Fruit fly (Drosophila melanogaster) whole organism, embryonic: ENCODE measurements around the gene Doc2.
A peak's percentile ranks its signal among the peaks of the same experiment; 100 is the strongest.

Source experiments
- CG10462 ChIP-seq: fragments of 200-800 bp; sonication (Bioruptor generic); optimal IDR thresholded peaks from 2 replicates; lab custom pipeline; 2016; ENCODE audit warnings: missing biosample characterization, missing genetic modification characterization
- CG11695 ChIP-seq: fragments of 200-800 bp; sonication (Bioruptor generic); IDR thresholded peaks from 3 replicates; pipeline ENCODE4 v1.3.6; 2022; ENCODE audit warnings: missing biosample characterization, missing genetic modification characterization
- CG12219 ChIP-seq: fragments of 200-800 bp; sonication (Bioruptor generic); optimal IDR thresholded peaks from 3 replicates; lab custom pipeline; 2018; ENCODE audit warnings: missing biosample characterization, mild to moderate bottlenecking, missing genetic modification characterization
- CG1602 ChIP-seq: fragments of 200-800 bp; sonication (Bioruptor generic); optimal IDR thresholded peaks from 3 replicates; lab custom pipeline; 2016; ENCODE audit warnings: missing biosample characterization, missing genetic modification characterization
- CG16813 ChIP-seq: fragments of 200-800 bp; sonication (Bioruptor generic); IDR thresholded peaks from 3 replicates; pipeline ENCODE4 v1.3.6; 2022; ENCODE audit warnings: missing biosample characterization, missing genetic modification characterization; ENCODE audit not compliant: partially characterized antibody
- CG17385 ChIP-seq: fragments of 200-800 bp; sonication (Bioruptor generic); optimal IDR thresholded peaks from 3 replicates; lab custom pipeline; 2018; ENCODE audit warnings: missing biosample characterization, mild to moderate bottlenecking, missing genetic modification characterization
- CG17612 ChIP-seq: fragments of 200-800 bp; sonication (Bioruptor generic); IDR thresholded peaks from 2 replicates; pipeline ENCODE4 v1.3.6; 2022; ENCODE audit warnings: missing biosample characterization, missing genetic modification characterization
- CG17829 ChIP-seq: fragments of 200-800 bp; optimal IDR thresholded peaks from 2 replicates; lab custom pipeline; 2019; ENCODE audit warnings: missing biosample characterization, mild to moderate bottlenecking, missing genetic modification characterization, moderate library complexity
- CG17912 ChIP-seq: fragments of 200-800 bp; sonication (Bioruptor generic); optimal IDR thresholded peaks from 2 replicates; lab custom pipeline; 2018; ENCODE audit warnings: missing biosample characterization, mild to moderate bottlenecking, missing genetic modification characterization
- CG3065 ChIP-seq: fragments of 200-800 bp; sonication (Bioruptor generic); optimal IDR thresholded peaks from 2 replicates; lab custom pipeline; 2016; ENCODE audit warnings: missing biosample characterization, missing genetic modification characterization
- CG33213 ChIP-seq: fragments of 200-800 bp; sonication (Bioruptor generic); optimal IDR thresholded peaks from 3 replicates; lab custom pipeline; 2016; ENCODE audit warnings: missing biosample characterization, missing genetic modification characterization
- CG43689 ChIP-seq: fragments of 200-800 bp; sonication (Bioruptor generic); IDR thresholded peaks from 2 replicates; pipeline ENCODE4 v1.3.6; 2022; ENCODE audit warnings: missing biosample characterization, missing genetic modification characterization
- CG4424 ChIP-seq: fragments of 200-800 bp; sonication (Bioruptor generic); optimal IDR thresholded peaks from 3 replicates; lab custom pipeline; 2016; ENCODE audit warnings: missing biosample characterization, missing genetic modification characterization
- CG9932 ChIP-seq: fragments of 200-800 bp; sonication (Bioruptor generic); IDR thresholded peaks from 2 replicates; pipeline ENCODE4 v1.3.6; 2022; ENCODE audit warnings: missing biosample characterization, missing genetic modification characterization
- D ChIP-seq, 2 experiments: fragments of 200-800 bp in 1 of 2; fragments of >200 bp in 1 of 2; sonication (Bioruptor generic) in 1 of 2; optimal IDR thresholded peaks; 2 replicates in 1 of 2; 3 replicates in 1 of 2; lab custom pipeline; 2017; ENCODE audit warnings: mild to moderate bottlenecking in 1 of 2, missing biosample characterization in 1 of 2, missing genetic modification characterization in 1 of 2, missing genetic modification reagents in 1 of 2
- Fer3 ChIP-seq: fragments of 200-800 bp; sonication (Bioruptor generic); optimal IDR thresholded peaks from 2 replicates; lab custom pipeline; 2018; ENCODE audit warnings: missing biosample characterization, mild to moderate bottlenecking, missing genetic modification characterization, moderate library complexity
- HLHmδ ChIP-seq: fragments of 200-800 bp; sonication (Bioruptor generic); optimal IDR thresholded peaks from 2 replicates; lab custom pipeline; 2018; ENCODE audit warnings: missing biosample characterization, mild to moderate bottlenecking, missing genetic modification characterization, moderate library complexity
- Hmx ChIP-seq: fragments of 200-800 bp; sonication (Bioruptor generic); optimal IDR thresholded peaks from 2 replicates; lab custom pipeline; 2016; ENCODE audit warnings: missing biosample characterization, missing genetic modification characterization
- Jarid2 ChIP-seq: fragments of 200-800 bp; sonication (Bioruptor generic); optimal IDR thresholded peaks from 3 replicates; lab custom pipeline; 2017; ENCODE audit warnings: mild to moderate bottlenecking, missing biosample characterization, missing genetic modification reagents, missing genetic modification characterization
- Nf-YC ChIP-seq: fragments of 200-800 bp; optimal IDR thresholded peaks from 3 replicates; lab custom pipeline; 2019; ENCODE audit warnings: missing biosample characterization, mild to moderate bottlenecking, missing genetic modification characterization, moderate library complexity
- Pdp1 ChIP-seq, 2 experiments: fragments of 200-800 bp; sonication (Bioruptor generic); optimal IDR thresholded peaks; 3 replicates each; lab custom pipeline; 2016; ENCODE audit warnings: missing biosample characterization in 2 of 2, missing genetic modification characterization in 2 of 2, mild to moderate bottlenecking in 1 of 2, moderate library complexity in 1 of 2
- TFAM ChIP-seq: fragments of 200-800 bp; sonication (Bioruptor generic); optimal IDR thresholded peaks from 2 replicates; lab custom pipeline; 2017; ENCODE audit warnings: missing biosample characterization, missing genetic modification characterization, inconsistent platforms
- Vsx1 ChIP-seq: fragments of 200-800 bp; sonication (Bioruptor generic); optimal IDR thresholded peaks from 2 replicates; lab custom pipeline; 2017; ENCODE audit warnings: missing biosample characterization, mild to moderate bottlenecking, missing genetic modification characterization, missing genetic modification reagents
- abd-A ChIP-seq: fragments of 200-800 bp; sonication (Bioruptor generic); optimal IDR thresholded peaks from 3 replicates; lab custom pipeline; 2019; ENCODE audit warnings: missing biosample characterization, mild to moderate bottlenecking, missing genetic modification characterization, moderate library complexity
- ash1 ChIP-seq: fragments of 200-800 bp; sonication (Bioruptor generic); optimal IDR thresholded peaks from 2 replicates; lab custom pipeline; 2018; ENCODE audit warnings: missing biosample characterization, mild to moderate bottlenecking, missing genetic modification characterization
- btn ChIP-seq: fragments of 200-800 bp; sonication (Bioruptor generic); optimal IDR thresholded peaks from 2 replicates; lab custom pipeline; 2016; ENCODE audit warnings: missing biosample characterization, missing genetic modification characterization
- chm ChIP-seq: fragments of 200-800 bp; sonication (Bioruptor generic); IDR thresholded peaks from 2 replicates; pipeline ENCODE4 v1.3.6; 2022; ENCODE audit warnings: missing biosample characterization, missing genetic modification characterization
- crol ChIP-seq: fragments of 200-800 bp; sonication (Bioruptor generic); IDR thresholded peaks from 2 replicates; pipeline ENCODE4 v1.3.6; 2022; ENCODE audit warnings: missing biosample characterization, missing genetic modification characterization
- ind ChIP-seq: fragments of 200-800 bp; sonication (Bioruptor generic); optimal IDR thresholded peaks from 3 replicates; lab custom pipeline; 2016; ENCODE audit warnings: missing biosample characterization, missing genetic modification characterization
- klu ChIP-seq: fragments of 200-800 bp; sonication (Bioruptor generic); IDR thresholded peaks from 2 replicates; pipeline ENCODE4 v1.3.6; 2022; ENCODE audit warnings: missing biosample characterization, missing genetic modification characterization
- nau ChIP-seq: fragments of 200-800 bp; sonication (Bioruptor generic); optimal IDR thresholded peaks from 3 replicates; lab custom pipeline; 2017; ENCODE audit warnings: missing biosample characterization, mild to moderate bottlenecking, missing genetic modification characterization, missing genetic modification reagents
- pita ChIP-seq: fragments of 200-800 bp; sonication (Bioruptor generic); optimal IDR thresholded peaks from 2 replicates; lab custom pipeline; 2017; ENCODE audit warnings: missing biosample characterization, mild to moderate bottlenecking, missing genetic modification characterization
- prd ChIP-seq, 3 experiments: fragments of >200 bp in 2 of 3; fragments of 200-800 bp in 1 of 3; sonication (Bioruptor generic) in 1 of 3; optimal IDR thresholded peaks in 2 of 3; IDR thresholded peaks in 1 of 3; 2 replicates in 2 of 3; 3 replicates in 1 of 3; pipeline versions ENCODE4 v1.3.6 to Lab custom; 2017 to 2022; ENCODE audit warnings: missing biosample characterization in 1 of 3, missing genetic modification characterization in 1 of 3
- pum ChIP-seq: fragments of 200-800 bp; sonication (Bioruptor generic); optimal IDR thresholded peaks from 2 replicates; lab custom pipeline; 2016; ENCODE audit warnings: missing biosample characterization, missing genetic modification characterization
- ro ChIP-seq: fragments of 200-800 bp; sonication (Bioruptor generic); IDR thresholded peaks from 2 replicates; pipeline ENCODE4 v1.3.6; 2022; ENCODE audit warnings: missing biosample characterization, missing genetic modification characterization
- sd ChIP-seq: fragments of 200-800 bp; sonication (Bioruptor generic); optimal IDR thresholded peaks from 3 replicates; lab custom pipeline; 2018; ENCODE audit warnings: missing biosample characterization, mild to moderate bottlenecking, missing genetic modification characterization, moderate library complexity
- tio ChIP-seq: fragments of 200-800 bp; sonication (Bioruptor generic); optimal IDR thresholded peaks from 2 replicates; lab custom pipeline; 2017; ENCODE audit warnings: missing biosample characterization, missing genetic modification characterization, inconsistent platforms
- ttk ChIP-seq: fragments of 200-800 bp; sonication (Bioruptor generic); IDR thresholded peaks from 2 replicates; pipeline ENCODE4 v2.1.2; 2022; ENCODE audit warnings: missing biosample characterization, missing genetic modification characterization
- twi ChIP-seq: fragments of 200-800 bp; optimal IDR thresholded peaks from 2 replicates; lab custom pipeline; 2019; ENCODE audit warnings: missing biosample characterization, mild to moderate bottlenecking, missing genetic modification characterization, moderate library complexity
- vfl ChIP-seq: fragments of 200-800 bp; sonication (Bioruptor generic); optimal IDR thresholded peaks from 2 replicates; lab custom pipeline; 2016; ENCODE audit warnings: missing biosample characterization, missing genetic modification characterization
- z ChIP-seq: fragments of 200-800 bp; sonication (Bioruptor generic); IDR thresholded peaks from 3 replicates; pipeline ENCODE4 v1.3.6; 2022; ENCODE audit warnings: missing biosample characterization, missing genetic modification characterization
- zf30C ChIP-seq: fragments of 200-800 bp; sonication (Bioruptor generic); optimal IDR thresholded peaks from 3 replicates; lab custom pipeline; 2018; ENCODE audit warnings: missing biosample characterization, mild to moderate bottlenecking, missing genetic modification characterization

Doc2 gene

dm6 chr3L:9041042-9041477 lies 22.0 kb upstream of the Doc2 start, which contains the start of gene Doc1 (continued):
- no peak for TF ChIP-seq ro (GFP tag; lab: Robert Waterston, UW)
- no peak for TF ChIP-seq prd (optimal IDR thresholded peaks at IDR 0.05; lab: Kevin White, UChicago)
- TF ChIP-seq prd (GFP tag; IDR thresholded peaks at IDR 0.05; lab: Robert Waterston, UW): peak; percentile 25; the same call in 1 of the 3 replicates
- TF ChIP-seq ash1: no peak
- TF ChIP-seq CG33213 (GFP tag; lab: Kevin White, UChicago): no peak
- TF ChIP-seq crol (GFP tag; lab: Robert Waterston, UW): 0 out of 2 replicates have a peak, but pooled peaks have one; percentile 9
- no peak for TF ChIP-seq tio
- TF ChIP-seq Hmx (GFP tag; lab: Kevin White, UChicago): no peak
- no peak for TF ChIP-seq HLHmδ (GFP tag; lab: Kevin White, UChicago)
- peak; percentile 27; the same call in 1 of the 3 replicates for TF ChIP-seq CG16813 (GFP tag; lab: Robert Waterston, UW)
- TF ChIP-seq CG17612 (GFP tag; lab: Robert Waterston, UW): no peak
- peak; percentile 49; the same call in 2 of the 3 replicates for TF ChIP-seq z
- no peak for TF ChIP-seq CG11695 (GFP tag; lab: Robert Waterston, UW)
- TF ChIP-seq ttk (GFP tag; lab: Robert Waterston, UW): no peak
- TF ChIP-seq Fer3: no peak
- TF ChIP-seq Jarid2 (GFP tag; lab: Kevin White, UChicago): peak; percentile 73
- peak; percentile 44 for TF ChIP-seq D (optimal IDR thresholded peaks at IDR 0.05; lab: Kevin White, UChicago)
- no peak for TF ChIP-seq D (GFP tag; optimal IDR thresholded peaks at IDR 0.05; lab: Kevin White, UChicago)
- TF ChIP-seq chm (GFP tag; lab: Robert Waterston, UW): no peak
- TF ChIP-seq Nf-YC: peak; percentile 99
- TF ChIP-seq vfl: peak; percentile 25
- TF ChIP-seq CG4424: no peak
- TF ChIP-seq Pdp1 (GFP tag; optimal IDR thresholded peaks at IDR 0.05; lab: Kevin White, UChicago): peak in 1 of 2 experiments; percentile 13
- no peak for TF ChIP-seq Vsx1
- no peak for TF ChIP-seq CG17385
- TF ChIP-seq TFAM (GFP tag; lab: Kevin White, UChicago): no peak
- TF ChIP-seq zf30C: no peak
- no peak for TF ChIP-seq CG3065 (GFP tag; lab: Kevin White, UChicago)
- no peak for TF ChIP-seq pum (GFP tag; lab: Kevin White, UChicago)
- TF ChIP-seq ind (GFP tag; lab: Kevin White, UChicago): no peak
- no peak for TF ChIP-seq btn (GFP tag; lab: Kevin White, UChicago)
- TF ChIP-seq sd (tag; lab: Kevin White, UChicago): peak; percentile 29
- TF ChIP-seq abd-A (tag; lab: Kevin White, UChicago): no peak
- TF ChIP-seq nau (GFP tag; lab: Kevin White, UChicago): no peak
- TF ChIP-seq twi: peak; percentile 11
- TF ChIP-seq pita: no peak
- TF ChIP-seq CG17912: no peak
- TF ChIP-seq CG1602 (GFP tag; lab: Kevin White, UChicago): no peak
- TF ChIP-seq CG10462 (GFP tag; lab: Kevin White, UChicago): no peak
- TF ChIP-seq CG12219 (GFP tag; lab: Kevin White, UChicago): no peak
- no peak for TF ChIP-seq CG43689
- peak; percentile 75 for TF ChIP-seq CG17829
- no peak for TF ChIP-seq klu (GFP tag; lab: Robert Waterston, UW)
- no peak for TF ChIP-seq CG9932 (GFP tag; lab: Robert Waterston, UW)
